In genomic region chr3R:16290242-16290824, dm6 we compare ENCODE assay signal across 1 fruit fly cellular context.
A peak's percentile ranks its signal among the peaks of the same experiment; 100 is the strongest.
TF ChIP-seq lines count a peak whose summit lies in the region.

No protein-coding gene starts in this region.

TF ChIP-seq in whole organism, embryonic, 481 proteins besides CTCF, POLR2A, EP300 and RAD21 (continued from another document):
- TF ChIP-seq MBD-R2 (GFP tag; IDR thresholded peaks at IDR 0.05; lab: Robert Waterston, UW) (no peak), CG2889 (GFP tag; IDR thresholded peaks at IDR 0.05; lab: Robert Waterston, UW) (no peak), z (GFP tag; IDR thresholded peaks at IDR 0.05; lab: Robert Waterston, UW) (0 out of 3 replicates have a peak, but pooled peaks have one; percentile 32), Tbp (GFP tag; optimal IDR thresholded peaks at IDR 0.05; lab: Kevin White, UChicago) (no peak)
TF ChIP-seq in whole organism, embryonic: peak in this region for 5.
